Worm (Caenorhabditis elegans) whole organism, mixed stage, embryonic: ENCODE measurements around the gene K09H11.15.

Experiments
- M03D4.4 ChIP-seq: sonication (generic microtip); optimal IDR thresholded peaks from 2 replicates; lab custom pipeline; 2017; ENCODE audit warnings: mild to moderate bottlenecking, missing genetic modification characterization, missing compliant biosample characterization
- blmp-1 ChIP-seq: fragments of 150-350 bp; optimal IDR thresholded peaks from 2 replicates; lab custom pipeline; 2014; ENCODE audit warnings: missing biosample characterization, missing genetic modification characterization
- ceh-39 ChIP-seq: fragments of 150-350 bp; optimal IDR thresholded peaks from 2 replicates; lab custom pipeline; 2014; ENCODE audit warnings: missing biosample characterization, missing genetic modification characterization
- ceh-43 ChIP-seq: fragments of 200-800 bp; sonication (Bioruptor generic); optimal IDR thresholded peaks from 2 replicates; lab custom pipeline; 2018; ENCODE audit warnings: mild to moderate bottlenecking, missing genetic modification characterization, moderate library complexity, missing compliant biosample characterization
- ceh-83 ChIP-seq: fragments of 200-800 bp; sonication (Bioruptor generic); optimal IDR thresholded peaks from 2 replicates; lab custom pipeline; 2018; ENCODE audit warnings: mild to moderate bottlenecking, missing genetic modification characterization, missing compliant biosample characterization
- ces-1 ChIP-seq: fragments of 150-350 bp; optimal IDR thresholded peaks from 2 replicates; lab custom pipeline; 2014; ENCODE audit warnings: missing biosample characterization, missing genetic modification reagents, missing genetic modification characterization
- cnd-1 ChIP-seq: fragments of 200-800 bp; sonication (Bioruptor generic); optimal IDR thresholded peaks from 2 replicates; lab custom pipeline; 2018; ENCODE audit warnings: mild to moderate bottlenecking, missing genetic modification characterization, missing compliant biosample characterization
- drap-1 ChIP-seq: fragments of 200-800 bp; sonication (Bioruptor generic); optimal IDR thresholded peaks from 3 replicates; lab custom pipeline; 2018; ENCODE audit warnings: mild to moderate bottlenecking, missing genetic modification characterization, missing compliant biosample characterization
- elt-1 ChIP-seq: sonication (generic microtip); optimal IDR thresholded peaks from 2 replicates; lab custom pipeline; 2017; ENCODE audit warnings: missing genetic modification characterization, mild to moderate bottlenecking, missing compliant biosample characterization, antibody characterized with exemption, moderate library complexity, borderline replicate concordance; ENCODE audit not compliant: insufficient read depth
- elt-3 ChIP-seq: fragments of 150-350 bp; optimal IDR thresholded peaks from 2 replicates; lab custom pipeline; 2014; ENCODE audit warnings: missing biosample characterization, missing genetic modification characterization
- flh-1 ChIP-seq: fragments of 200-800 bp; sonication (Bioruptor generic); optimal IDR thresholded peaks from 2 replicates; lab custom pipeline; 2018; ENCODE audit warnings: mild to moderate bottlenecking, missing genetic modification characterization, moderate library complexity, missing compliant biosample characterization
- ham-2 ChIP-seq: fragments of 200-800 bp; sonication (Bioruptor generic); optimal IDR thresholded peaks from 2 replicates; lab custom pipeline; 2018; ENCODE audit warnings: mild to moderate bottlenecking, missing genetic modification characterization, missing compliant biosample characterization
- hlh-1 ChIP-seq: fragments of 150-350 bp; optimal IDR thresholded peaks from 2 replicates; lab custom pipeline; 2014; ENCODE audit warnings: missing biosample characterization, missing genetic modification reagents, missing genetic modification characterization
- lin-13 ChIP-seq: fragments of 150-350 bp; optimal IDR thresholded peaks from 2 replicates; lab custom pipeline; 2014; ENCODE audit warnings: missing biosample characterization, missing genetic modification characterization
- lin-32 ChIP-seq: fragments of 200-800 bp; sonication (Bioruptor generic); optimal IDR thresholded peaks from 2 replicates; lab custom pipeline; 2018; ENCODE audit warnings: mild to moderate bottlenecking, missing genetic modification characterization, missing compliant biosample characterization
- lsy-2 ChIP-seq: fragments of 150-350 bp; optimal IDR thresholded peaks from 2 replicates; lab custom pipeline; 2014; ENCODE audit warnings: missing biosample characterization, missing genetic modification characterization
- mab-5 ChIP-seq: fragments of 150-350 bp; optimal IDR thresholded peaks from 2 replicates; lab custom pipeline; 2014; ENCODE audit warnings: missing biosample characterization, missing genetic modification characterization
- mep-1 ChIP-seq: fragments of 150-350 bp; optimal IDR thresholded peaks from 2 replicates; lab custom pipeline; 2017; ENCODE audit warnings: missing biosample characterization, missing genetic modification reagents, missing genetic modification characterization, inconsistent platforms
- mls-2 ChIP-seq: sonication (generic microtip); optimal IDR thresholded peaks from 2 replicates; lab custom pipeline; 2016; ENCODE audit warnings: mild to moderate bottlenecking, missing genetic modification characterization, moderate library complexity, missing compliant biosample characterization
- nhr-12 ChIP-seq: fragments of 150-350 bp; optimal IDR thresholded peaks from 2 replicates; lab custom pipeline; 2014; ENCODE audit warnings: missing biosample characterization, missing genetic modification characterization
- nhr-2 ChIP-seq: fragments of 150-350 bp; optimal IDR thresholded peaks from 2 replicates; lab custom pipeline; 2014; ENCODE audit warnings: missing biosample characterization, missing genetic modification characterization
- nhr-237 ChIP-seq: fragments of 150-350 bp; optimal IDR thresholded peaks from 2 replicates; lab custom pipeline; 2014; ENCODE audit warnings: missing biosample characterization, missing genetic modification characterization
- nhr-28 ChIP-seq: fragments of 150-350 bp; optimal IDR thresholded peaks from 2 replicates; lab custom pipeline; 2014; ENCODE audit warnings: missing biosample characterization, missing genetic modification characterization
- nhr-76 ChIP-seq: sonication (generic microtip); optimal IDR thresholded peaks from 2 replicates; lab custom pipeline; 2017; ENCODE audit warnings: missing biosample characterization, missing genetic modification characterization
- pha-4 ChIP-seq: fragments of 150-350 bp; optimal IDR thresholded peaks from 2 replicates; lab custom pipeline; 2018; ENCODE audit warnings: missing biosample characterization, missing genetic modification reagents, missing genetic modification characterization
- snpc-4 ChIP-seq: fragments of 150-350 bp; optimal IDR thresholded peaks from 2 replicates; lab custom pipeline; 2014; ENCODE audit warnings: missing biosample characterization, missing genetic modification characterization
- sptf-1 ChIP-seq: sonication (generic microtip); optimal IDR thresholded peaks from 2 replicates; lab custom pipeline; 2017; ENCODE audit warnings: mild to moderate bottlenecking, missing genetic modification characterization, moderate library complexity, missing compliant biosample characterization
- unc-120 ChIP-seq: sonication (generic microtip); optimal IDR thresholded peaks from 2 replicates; lab custom pipeline; 2017; ENCODE audit warnings: missing genetic modification characterization, missing compliant biosample characterization; ENCODE audit not compliant: poor library complexity, severe bottlenecking
- unc-39 ChIP-seq: fragments of 150-350 bp; optimal IDR thresholded peaks from 2 replicates; lab custom pipeline; 2014; ENCODE audit warnings: missing biosample characterization, missing genetic modification characterization
- unc-62 ChIP-seq: fragments of 150-350 bp; optimal IDR thresholded peaks from 2 replicates; lab custom pipeline; 2014; ENCODE audit warnings: missing biosample characterization, missing genetic modification reagents, missing genetic modification characterization
- zip-8 ChIP-seq: fragments of 150-350 bp; optimal IDR thresholded peaks from 2 replicates; lab custom pipeline; 2014; ENCODE audit warnings: missing biosample characterization, missing genetic modification characterization

K09H11.15 gene

DNA sequence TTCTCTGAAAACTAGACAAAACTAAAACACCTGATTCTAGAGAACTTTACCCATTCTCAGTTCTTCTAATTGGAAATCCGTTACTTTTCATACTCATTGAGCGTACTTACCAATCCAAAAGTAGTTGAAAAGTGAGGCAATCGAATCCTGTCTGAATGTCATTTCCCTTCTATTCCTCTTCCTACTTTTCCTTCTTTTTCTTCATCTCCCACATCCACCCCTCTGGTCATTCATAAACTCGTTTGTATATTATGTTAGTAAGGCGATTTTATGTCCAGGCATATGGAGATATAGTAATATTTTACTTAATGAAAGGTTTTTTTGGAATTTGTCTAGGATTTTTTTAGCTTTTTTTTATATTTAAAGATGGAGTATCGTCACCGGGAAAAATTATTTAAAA lies 22.4 kb downstream of the K09H11.15 start:
- TF ChIP-seq elt-1 (tag; lab: Kevin White, UChicago) (no peak), ces-1 (GFP tag; lab: Kevin White, UChicago) (peak; percentile 78), zip-8 (tag; lab: Kevin White, UChicago) (no peak)

- TF ChIP-seq sptf-1 (tag; lab: Kevin White, UChicago) (no peak), snpc-4 (no peak), blmp-1 (tag; lab: Kevin White, UChicago) (no peak), drap-1 (GFP tag; lab: Kevin White, UChicago) (no peak), mep-1 (tag; lab: Kevin White, UChicago) (no peak), unc-39 (tag; lab: Kevin White, UChicago) (no peak), nhr-12 (tag; lab: Kevin White, UChicago) (no peak), ceh-39 (tag; lab: Kevin White, UChicago) (no peak), flh-1 (GFP tag; lab: Kevin White, UChicago) (no peak), mab-5 (no peak), ces-1 (GFP tag; lab: Kevin White, UChicago) (no peak), ham-2 (GFP tag; lab: Kevin White, UChicago) (no peak), hlh-1 (tag; lab: Kevin White, UChicago) (no peak), nhr-237 (tag; lab: Kevin White, UChicago) (no peak), mls-2 (tag; lab: Kevin White, UChicago) (no peak)
Measured at ce11 chrV:5705510-5705909, 25.2 kb downstream of the K09H11.15 start, which contains the start of gene peli-1. Gene peli-1, plus strand, starts transcription at chrV:5705810.

- TF ChIP-seq nhr-237 (tag; lab: Kevin White, UChicago) (no peak), lin-13 (tag; lab: Kevin White, UChicago) (no peak), mls-2 (tag; lab: Kevin White, UChicago) (no peak), nhr-76 (tag; lab: Kevin White, UChicago) (no peak)
Measured at ce11 chrV:5704467-5704866, 26.2 kb downstream of the K09H11.15 start.

- TF ChIP-seq blmp-1 (tag; lab: Kevin White, UChicago) (no peak), nhr-28 (tag; lab: Kevin White, UChicago) (no peak), unc-39 (tag; lab: Kevin White, UChicago) (no peak), unc-62 (GFP tag; lab: Kevin White, UChicago) (no peak), ham-2 (GFP tag; lab: Kevin White, UChicago) (no peak), snpc-4 (no peak), drap-1 (GFP tag; lab: Kevin White, UChicago) (no peak), unc-120 (tag; lab: Kevin White, UChicago) (no peak), pha-4 (tag; lab: Kevin White, UChicago) (no peak), nhr-2 (no peak), ceh-83 (no peak)
Measured at ce11 chrV:5701106-5701505, 29.6 kb downstream of the K09H11.15 start.

DNA sequence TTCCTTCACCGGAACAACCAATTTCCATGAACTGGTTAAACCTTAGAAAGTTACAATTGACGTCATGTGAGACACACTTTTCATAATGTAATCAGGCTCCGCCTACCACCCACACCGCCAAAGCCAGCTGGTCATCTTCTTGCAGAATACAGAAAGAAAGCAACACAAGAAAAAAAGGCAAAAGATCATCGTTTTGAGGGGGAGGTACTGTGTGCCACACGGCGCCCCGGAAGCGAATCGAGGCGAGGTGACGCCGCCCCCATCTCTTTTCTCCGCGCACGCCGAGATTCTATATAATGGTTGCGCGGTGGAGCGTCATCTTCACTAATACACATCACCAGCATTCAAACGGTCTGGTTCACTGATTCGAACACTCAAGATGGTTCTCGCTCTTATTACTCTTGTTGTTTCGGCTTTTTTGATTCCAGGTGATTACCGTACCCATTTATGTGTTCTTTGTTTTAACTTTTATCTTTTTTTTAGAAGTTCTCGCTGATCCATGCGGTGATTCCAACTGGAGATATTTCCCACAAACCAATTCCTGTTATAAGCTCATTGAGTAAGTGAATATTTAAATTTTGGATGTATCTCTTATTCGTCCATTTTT lies 30.7 kb downstream of the K09H11.15 start, which contains the start of gene clec-1:
Gene clec-1, plus strand, starts transcription at position 320 of the 607 bp plus-strand sequence.
- TF ChIP-seq nhr-76 (tag; lab: Kevin White, UChicago) (no peak), lin-32 (GFP tag; lab: Kevin White, UChicago) (no peak), ceh-43 (no peak), lin-13 (tag; lab: Kevin White, UChicago) (no peak), snpc-4 (no peak), M03D4.4 (tag; lab: Kevin White, UChicago) (no peak), unc-120 (tag; lab: Kevin White, UChicago) (no peak), mep-1 (tag; lab: Kevin White, UChicago) (no peak), cnd-1 (tag; lab: Kevin White, UChicago) (no peak), lsy-2 (tag; lab: Kevin White, UChicago) (no peak), ceh-83 (no peak), pha-4 (tag; lab: Kevin White, UChicago) (no peak), unc-62 (GFP tag; lab: Kevin White, UChicago) (no peak), elt-3 (tag; lab: Kevin White, UChicago) (no peak)
- TF ChIP-seq, all 35 proteins: peak for 0
